Worm (Caenorhabditis elegans) whole organism, midembryonic: ENCODE data around the gene bed-2.

Source experiments
- T22C8.4 ChIP-seq: fragments of 200-800 bp; sonication (Bioruptor generic); IDR thresholded peaks from 2 replicates; pipeline ENCODE4 v1.3.6; 2022; ENCODE audit warnings: missing genetic modification characterization, missing compliant biosample characterization
- flt-1 ChIP-seq: fragments of 200-800 bp; sonication (Bioruptor generic); IDR thresholded peaks from 2 replicates; pipeline ENCODE4 v1.3.6; 2022; ENCODE audit warnings: missing genetic modification characterization, missing compliant biosample characterization
- ztf-23 ChIP-seq: fragments of 200-800 bp; sonication (Bioruptor generic); IDR thresholded peaks from 2 replicates; pipeline ENCODE4 v1.3.6; 2022; ENCODE audit warnings: missing genetic modification reagents, missing genetic modification characterization, missing compliant biosample characterization
- ztf-29 ChIP-seq: fragments of 200-800 bp; sonication (Bioruptor generic); IDR thresholded peaks from 2 replicates; pipeline ENCODE4 v1.3.6; 2022; ENCODE audit warnings: missing genetic modification reagents, missing genetic modification characterization, missing compliant biosample characterization

DNA sequence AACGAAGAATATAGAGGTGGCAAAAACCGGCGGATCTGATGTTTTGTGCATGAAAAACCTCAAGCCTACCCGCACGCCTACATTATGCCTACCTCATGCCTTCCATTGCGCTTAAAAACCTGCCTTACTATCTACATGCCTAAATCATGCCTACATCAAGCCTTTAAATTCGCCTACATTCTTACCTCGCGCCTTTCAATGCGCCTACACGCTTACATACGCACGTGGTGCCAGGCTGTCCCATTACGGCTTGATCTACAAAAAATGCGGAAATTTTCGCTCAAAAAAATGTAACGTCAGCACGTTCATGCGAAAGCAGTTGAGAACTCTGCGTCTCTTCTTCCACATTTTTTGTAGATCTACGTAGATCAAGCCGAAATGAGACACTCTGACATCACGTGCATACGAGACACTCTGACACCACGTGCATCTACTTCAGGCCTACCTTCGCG is 13.6 kb upstream of the bed-2 start, which contains the start of gene fbxa-220:
- no peak for TF ChIP-seq flt-1 (GFP tag; lab: Robert Waterston, UW)
- TF ChIP-seq ztf-23: no peak
- TF ChIP-seq ztf-29 (GFP tag; lab: Robert Waterston, UW): no peak
- no peak for TF ChIP-seq T22C8.4 (GFP tag; lab: Robert Waterston, UW)
